Fruit fly (Drosophila melanogaster): ENCODE data around the gene Gr28a.

The Gr28a gene

DNA sequence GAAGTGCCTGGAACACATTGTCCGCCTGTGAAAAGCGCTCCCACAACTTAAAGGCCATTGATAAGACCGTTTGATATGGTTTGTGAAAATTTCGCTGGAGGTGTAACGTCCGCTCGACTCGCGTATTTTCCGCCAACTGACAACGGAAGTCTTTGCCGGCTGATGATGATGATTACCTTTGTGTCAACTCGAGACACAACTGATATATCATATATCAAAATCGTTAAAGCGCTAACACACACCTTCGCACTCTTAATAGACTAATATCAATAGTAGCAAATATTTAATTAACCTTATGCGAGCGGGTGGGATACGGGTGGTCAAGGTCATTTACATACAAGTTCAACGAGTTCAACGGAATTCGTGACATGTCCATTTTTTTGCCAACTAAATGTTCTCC is at the start of gene Gr28a:
TSS of gene Gr28a (minus strand) at position 101 of the 400 bp plus-strand sequence.
- no peak for TF ChIP-seq pan (optimal IDR thresholded peaks at IDR 0.05)

DNA sequence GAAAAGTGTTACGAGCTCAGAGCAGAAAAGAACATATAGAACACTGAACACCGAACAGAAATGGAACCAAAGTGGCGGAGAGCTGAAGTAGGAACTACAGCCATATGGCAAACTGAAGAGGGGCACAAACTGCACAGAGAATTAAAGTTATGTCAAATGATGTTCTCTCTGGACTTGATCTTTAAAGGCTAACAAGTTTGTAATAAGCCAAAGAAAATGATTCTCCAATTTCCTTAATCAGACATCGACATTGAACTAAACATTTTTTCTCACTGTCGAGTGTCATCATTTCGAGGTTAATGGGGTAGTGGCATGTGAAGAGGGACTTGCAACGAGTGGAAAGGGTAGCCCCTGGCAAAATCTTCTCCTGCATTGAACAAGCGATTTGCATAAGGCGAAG is 49.7 kb upstream of the Gr28a start:
- no peak for TF ChIP-seq psq (optimal IDR thresholded peaks at IDR 0.05)
- TF ChIP-seq pan (optimal IDR thresholded peaks at IDR 0.05), result no peak
- no peak for TF ChIP-seq CG8478 (optimal IDR thresholded peaks at IDR 0.05)
- no peak for TF ChIP-seq EcR (GFP tag; optimal IDR thresholded peaks at IDR 0.05)
- no peak for TF ChIP-seq Dll (optimal IDR thresholded peaks at IDR 0.05)
- no peak for TF ChIP-seq usp (GFP tag; optimal IDR thresholded peaks at IDR 0.05)

DNA sequence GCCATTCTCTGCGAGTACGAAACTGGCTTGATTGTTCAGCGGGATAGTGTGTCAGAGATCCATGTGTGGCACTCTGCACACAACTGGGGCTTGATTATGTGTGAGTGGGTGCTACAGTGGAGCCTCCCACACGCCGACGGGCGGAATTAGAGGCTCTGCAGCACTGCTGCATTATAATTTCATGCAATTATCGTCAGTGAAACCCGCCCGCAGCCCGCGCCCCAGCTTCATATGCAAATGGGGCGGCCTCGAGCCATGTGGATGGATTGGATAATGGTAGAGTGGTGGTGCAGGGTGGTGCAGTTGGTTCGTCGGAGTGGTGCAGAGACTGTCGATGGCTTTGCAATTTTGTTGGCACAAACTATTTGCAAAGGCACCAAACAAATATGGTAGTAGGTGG is 47.7 kb upstream of the Gr28a start:
- TF ChIP-seq EcR (GFP tag; optimal IDR thresholded peaks at IDR 0.05) (no peak), pan (optimal IDR thresholded peaks at IDR 0.05) (no peak), Dll (optimal IDR thresholded peaks at IDR 0.05) (no peak), usp (GFP tag; optimal IDR thresholded peaks at IDR 0.05) (no peak), psq (optimal IDR thresholded peaks at IDR 0.05) (no peak), CG8478 (optimal IDR thresholded peaks at IDR 0.05) (no peak)

DNA sequence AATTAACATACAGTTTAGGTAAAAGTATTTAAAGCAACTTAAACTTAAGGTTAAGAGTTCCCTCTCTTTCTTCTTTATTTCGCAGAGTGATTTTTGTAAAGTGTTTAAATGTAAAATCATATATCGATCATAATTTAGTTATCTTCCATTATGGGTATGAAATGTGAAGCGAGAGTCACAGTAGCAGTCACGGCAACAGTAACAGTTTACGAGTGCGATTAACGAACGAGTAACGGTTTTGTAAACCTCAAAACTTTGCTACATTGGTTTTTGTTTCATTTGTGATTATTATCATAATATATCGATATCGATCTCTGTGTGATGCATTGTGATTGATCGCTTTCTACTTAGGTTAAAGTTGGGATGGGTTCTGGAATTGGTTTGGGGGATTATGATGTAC is 44.2 kb upstream of the Gr28a start:
- no peak for TF ChIP-seq CG8478 (optimal IDR thresholded peaks at IDR 0.05)
- TF ChIP-seq pan (optimal IDR thresholded peaks at IDR 0.05), result no peak
- TF ChIP-seq psq (optimal IDR thresholded peaks at IDR 0.05), result no peak
- TF ChIP-seq Dll (optimal IDR thresholded peaks at IDR 0.05), result no peak
- no peak for TF ChIP-seq usp (GFP tag; optimal IDR thresholded peaks at IDR 0.05)
- no peak for TF ChIP-seq EcR (GFP tag; optimal IDR thresholded peaks at IDR 0.05)

- TF ChIP-seq pan (optimal IDR thresholded peaks at IDR 0.05), result no peak
- no peak for TF ChIP-seq psq (optimal IDR thresholded peaks at IDR 0.05)
- TF ChIP-seq Dll (optimal IDR thresholded peaks at IDR 0.05), result no peak
- TF ChIP-seq usp (GFP tag; optimal IDR thresholded peaks at IDR 0.05), result no peak
- TF ChIP-seq EcR (GFP tag; optimal IDR thresholded peaks at IDR 0.05), result no peak
- TF ChIP-seq CG8478 (optimal IDR thresholded peaks at IDR 0.05), result no peak
Measured at dm6 chr2L:7497265-7497664, 43.3 kb upstream of the Gr28a start, which contains the start of gene Obp28a. Obp28a (minus strand) TSS chr2L:7497365.

- TF ChIP-seq Dll (optimal IDR thresholded peaks at IDR 0.05) (no peak), usp (GFP tag; optimal IDR thresholded peaks at IDR 0.05) (no peak), EcR (GFP tag; optimal IDR thresholded peaks at IDR 0.05) (no peak)
Measured at dm6 chr2L:7495987-7496503, 42.0 kb upstream of the Gr28a start, which contains the start of gene Ziz. Ziz (minus strand) TSS chr2L:7496307.

DNA sequence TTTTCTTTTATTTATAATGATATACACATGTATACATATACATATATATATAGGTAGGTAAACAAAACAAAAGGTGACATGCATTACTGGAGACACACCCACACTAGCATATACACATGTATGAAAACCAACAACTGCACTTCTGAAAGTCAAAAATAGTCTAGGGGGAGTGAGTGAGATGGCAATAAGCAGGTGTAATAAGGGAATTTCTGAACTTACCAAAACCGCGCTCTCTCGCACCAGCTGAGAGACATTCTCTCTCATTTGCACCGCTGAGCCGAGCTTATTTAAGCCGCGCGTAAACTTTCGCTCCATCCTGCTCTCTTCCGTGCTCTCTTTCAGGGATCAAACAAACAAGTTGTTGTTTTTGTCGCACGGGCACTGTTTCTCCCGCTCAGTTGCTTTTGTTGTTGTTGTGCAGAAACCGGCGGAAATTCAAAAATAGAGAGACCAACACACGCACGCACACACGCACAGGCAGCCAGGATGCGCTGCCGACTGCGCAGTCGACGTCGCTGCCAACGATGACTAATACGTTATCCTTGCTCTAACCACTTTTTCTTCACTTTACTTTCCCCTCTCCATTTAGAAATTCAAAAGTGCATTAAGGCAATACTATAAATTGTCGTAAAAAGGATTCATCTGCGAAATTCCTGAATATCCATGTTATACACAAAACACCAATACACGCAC is 41.4 kb upstream of the Gr28a start:
- TF ChIP-seq usp (GFP tag; optimal IDR thresholded peaks at IDR 0.05) (no peak), Dll (optimal IDR thresholded peaks at IDR 0.05) (no peak)

DNA sequence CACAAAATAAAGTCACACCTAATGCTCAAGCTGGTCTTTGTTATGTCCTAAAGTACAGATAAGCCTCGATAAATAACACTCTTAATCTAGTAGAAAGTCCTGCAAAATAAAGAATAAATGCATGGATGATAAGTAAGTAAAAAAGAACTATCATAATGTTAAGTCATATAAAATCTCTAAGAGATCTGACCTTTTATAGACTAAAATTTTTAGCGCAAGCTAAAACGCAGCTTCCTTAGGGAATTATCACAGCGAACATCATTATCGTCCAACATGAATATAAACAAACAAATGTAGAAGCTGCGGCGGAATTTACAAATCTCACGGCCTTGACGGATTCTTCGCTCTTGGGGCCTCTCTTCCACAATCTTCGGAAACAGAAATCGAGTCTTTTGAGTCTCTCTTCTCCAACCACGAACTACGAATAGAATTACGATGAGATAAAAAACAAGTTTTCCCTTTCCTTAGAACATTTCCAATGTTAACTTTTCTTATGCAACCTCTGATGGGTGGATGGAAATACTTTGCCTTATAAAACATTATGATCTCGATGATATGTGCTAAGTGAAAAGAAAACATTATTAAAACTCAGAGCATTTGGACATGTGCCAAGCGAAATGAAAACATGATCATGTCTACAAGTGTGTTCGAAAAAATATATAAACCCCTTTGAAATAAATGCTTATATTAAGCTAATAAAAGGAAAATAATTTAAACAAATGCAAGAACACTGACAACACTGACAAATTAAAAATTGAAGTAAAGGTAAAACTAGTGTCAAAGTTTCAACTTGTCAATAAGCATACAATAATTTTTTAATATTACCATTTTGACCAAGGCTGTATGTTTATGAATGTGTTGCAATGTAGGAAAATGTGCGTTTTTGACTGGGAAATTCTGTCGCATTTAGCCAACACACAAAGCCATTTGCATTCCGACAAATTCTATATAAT is 40.6 kb upstream of the Gr28a start:
- TF ChIP-seq EcR (GFP tag; optimal IDR thresholded peaks at IDR 0.05), result no peak
- no peak for TF ChIP-seq Dll (optimal IDR thresholded peaks at IDR 0.05)
- TF ChIP-seq pan (optimal IDR thresholded peaks at IDR 0.05), result no peak
- TF ChIP-seq CG8478 (optimal IDR thresholded peaks at IDR 0.05), result no peak
- TF ChIP-seq psq (optimal IDR thresholded peaks at IDR 0.05), result no peak
- no peak for TF ChIP-seq usp (GFP tag; optimal IDR thresholded peaks at IDR 0.05)

- TF ChIP-seq psq (optimal IDR thresholded peaks at IDR 0.05) (no peak), CG8478 (optimal IDR thresholded peaks at IDR 0.05) (no peak), EcR (GFP tag; optimal IDR thresholded peaks at IDR 0.05) (no peak), Dll (optimal IDR thresholded peaks at IDR 0.05) (no peak), usp (GFP tag; optimal IDR thresholded peaks at IDR 0.05) (no peak), pan (optimal IDR thresholded peaks at IDR 0.05) (no peak)
Measured at dm6 chr2L:7493444-7493843, 39.4 kb upstream of the Gr28a start.

- TF ChIP-seq pan (optimal IDR thresholded peaks at IDR 0.05), result no peak
Measured at dm6 chr2L:7492508-7492907, 38.5 kb upstream of the Gr28a start.

- no peak for TF ChIP-seq psq (optimal IDR thresholded peaks at IDR 0.05)
- TF ChIP-seq CG8478 (optimal IDR thresholded peaks at IDR 0.05), result no peak
- no peak for TF ChIP-seq Dll (optimal IDR thresholded peaks at IDR 0.05)
- no peak for TF ChIP-seq usp (GFP tag; optimal IDR thresholded peaks at IDR 0.05)
- no peak for TF ChIP-seq EcR (GFP tag; optimal IDR thresholded peaks at IDR 0.05)
- TF ChIP-seq pan (optimal IDR thresholded peaks at IDR 0.05), result no peak
Measured at dm6 chr2L:7491902-7492301, 37.9 kb upstream of the Gr28a start.

DNA sequence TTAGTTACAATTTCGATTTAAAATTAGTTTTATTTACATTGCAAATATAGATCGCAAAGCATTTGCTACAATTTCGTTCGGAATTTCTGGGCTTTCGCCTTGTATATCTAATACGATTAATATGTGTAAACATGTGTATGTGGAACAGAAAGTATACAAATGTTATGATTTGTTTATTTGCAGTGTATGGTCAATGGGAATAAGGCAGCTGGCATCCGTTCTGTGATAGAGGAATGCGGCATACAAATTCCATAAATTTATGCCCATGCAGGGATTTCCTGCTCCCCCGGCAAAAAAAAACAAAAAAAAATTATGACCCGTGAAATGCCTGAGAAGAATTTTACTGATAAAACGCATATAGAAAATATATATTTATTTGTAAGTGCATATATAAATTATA is 32.2 kb upstream of the Gr28a start:
- TF ChIP-seq usp (GFP tag; optimal IDR thresholded peaks at IDR 0.05) (no peak), EcR (GFP tag; optimal IDR thresholded peaks at IDR 0.05) (no peak), Dll (optimal IDR thresholded peaks at IDR 0.05) (no peak), pan (optimal IDR thresholded peaks at IDR 0.05) (no peak), psq (optimal IDR thresholded peaks at IDR 0.05) (no peak), CG8478 (optimal IDR thresholded peaks at IDR 0.05) (no peak)

All from whole organism.